Fruit fly (Drosophila melanogaster): ENCODE results near the gene CG45116.

CG45116 gene

DNA sequence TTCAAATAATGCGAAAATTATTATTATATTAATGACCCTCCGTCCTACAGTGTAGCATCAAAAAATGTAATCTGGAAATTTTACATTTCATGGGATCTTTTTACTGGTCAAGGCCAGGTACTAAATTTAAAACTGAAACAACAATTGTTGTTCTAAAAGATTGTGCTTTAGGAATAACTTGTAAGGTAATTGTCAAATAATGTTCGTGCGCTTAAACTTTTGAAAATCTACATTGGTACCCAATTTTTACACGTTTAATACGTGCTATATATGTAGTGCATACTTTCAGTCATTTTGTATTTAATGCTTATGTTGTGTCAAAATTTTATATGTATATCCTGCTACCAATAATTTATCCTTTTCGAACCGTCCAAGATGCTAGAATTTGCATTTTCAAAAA is 34.4 kb downstream of the CG45116 start:
- peak; percentile 45 for TF ChIP-seq sens (GFP tag)
- TF ChIP-seq CG2199 (GFP tag; IDR thresholded peaks at IDR 0.05): 0 out of 3 replicates have a peak, but pooled peaks have one; percentile 13
- no peak for TF ChIP-seq Awh (GFP tag; IDR thresholded peaks at IDR 0.05)
- no peak for TF ChIP-seq CG8281 (tag; optimal IDR thresholded peaks at IDR 0.05)
- no peak for TF ChIP-seq CG8290 (GFP tag; optimal IDR thresholded peaks at IDR 0.05)
- TF ChIP-seq CG8290 (tag; optimal IDR thresholded peaks at IDR 0.05): no peak
- no peak for TF ChIP-seq Ets65A (GFP tag)
- no peak for TF ChIP-seq CG13424 (tag; optimal IDR thresholded peaks at IDR 0.05)
- no peak for TF ChIP-seq crp (GFP tag; optimal IDR thresholded peaks at IDR 0.05)
- TF ChIP-seq CG6175 (GFP tag; IDR thresholded peaks at IDR 0.05): no peak
- no peak for TF ChIP-seq pum (GFP tag; optimal IDR thresholded peaks at IDR 0.05)
- peak; percentile 21; the same call in 1 of the 2 replicates for TF ChIP-seq E2f2 (GFP tag; IDR thresholded peaks at IDR 0.05)
- TF ChIP-seq Spps (tag; optimal IDR thresholded peaks at IDR 0.05): no peak
- no peak for TF ChIP-seq Aef1 (GFP tag; IDR thresholded peaks at IDR 0.05)
- no peak for TF ChIP-seq CG7271 (tag; optimal IDR thresholded peaks at IDR 0.05)
- TF ChIP-seq CG3995 (GFP tag; optimal IDR thresholded peaks at IDR 0.05): no peak
- TF ChIP-seq CG4707 (GFP tag; optimal IDR thresholded peaks at IDR 0.05): no peak
- TF ChIP-seq Dp (GFP tag; optimal IDR thresholded peaks at IDR 0.05): peak; percentile 31
- TF ChIP-seq CTCF (GFP tag; optimal IDR thresholded peaks at IDR 0.05): peak; percentile 64
- no peak for TF ChIP-seq gfzf (GFP tag; optimal IDR thresholded peaks at IDR 0.05)
- peak; percentile 22; the same call in 1 of the 3 replicates for TF ChIP-seq knrl (GFP tag; IDR thresholded peaks at IDR 0.05; ENCODE audit: partially characterized antibody)
- TF ChIP-seq ftz-f1 (GFP tag; optimal IDR thresholded peaks at IDR 0.05): peak; percentile 74
- no peak for TF ChIP-seq Camta (GFP tag; optimal IDR thresholded peaks at IDR 0.05)
- peak; percentile 53 for TF ChIP-seq Bgb (GFP tag; IDR thresholded peaks at IDR 0.05; ENCODE audit: partially characterized antibody)
- TF ChIP-seq D (optimal IDR thresholded peaks at IDR 0.05): no peak
- TF ChIP-seq D (GFP tag; optimal IDR thresholded peaks at IDR 0.05): no peak
- no peak for TF ChIP-seq Hr39 (optimal IDR thresholded peaks at IDR 0.05)
- TF ChIP-seq ind (GFP tag; optimal IDR thresholded peaks at IDR 0.05): no peak

dm6 chr3L:22737732-22738611 is 38.7 kb downstream of the CG45116 start, which contains the start of gene CG11241:
TSS of gene CG11241 (minus strand) at chr3L:22738420.
- no peak for TF ChIP-seq CG3163 (GFP tag; optimal IDR thresholded peaks at IDR 0.05)
- TF ChIP-seq CG18599 (GFP tag; optimal IDR thresholded peaks at IDR 0.05): peak; percentile 12
- TF ChIP-seq CG15601 (tag; optimal IDR thresholded peaks at IDR 0.05): no peak
- TF ChIP-seq cato (GFP tag; optimal IDR thresholded peaks at IDR 0.05; ENCODE audit: borderline replicate concordance): no peak
- no peak for TF ChIP-seq CG2120 (GFP tag; optimal IDR thresholded peaks at IDR 0.05)
- no peak for TF ChIP-seq CG17829 (tag; optimal IDR thresholded peaks at IDR 0.05)
- no peak for TF ChIP-seq bowl (GFP tag; IDR thresholded peaks at IDR 0.05)
- TF ChIP-seq Drgx (GFP tag; IDR thresholded peaks at IDR 0.05): no peak
- no peak for TF ChIP-seq CG3847 (GFP tag; IDR thresholded peaks at IDR 0.05)
- no peak for TF ChIP-seq CG13287 (GFP tag; IDR thresholded peaks at IDR 0.05; ENCODE audit: partially characterized antibody)
- TF ChIP-seq CG3407 (GFP tag; optimal IDR thresholded peaks at IDR 0.05): no peak
- TF ChIP-seq Hr3 (GFP tag; optimal IDR thresholded peaks at IDR 0.05): no peak
- TF ChIP-seq HHEX (GFP tag; optimal IDR thresholded peaks at IDR 0.05): no peak
- TF ChIP-seq CG1792 (GFP tag; optimal IDR thresholded peaks at IDR 0.05): no peak
- no peak for TF ChIP-seq CG17361 (GFP tag; IDR thresholded peaks at IDR 0.05)
- no peak for TF ChIP-seq CG31388 (GFP tag; optimal IDR thresholded peaks at IDR 0.05)
- TF ChIP-seq CG5180 (GFP tag; optimal IDR thresholded peaks at IDR 0.05): no peak
- TF ChIP-seq Atf-2 (GFP tag; optimal IDR thresholded peaks at IDR 0.05): no peak
- TF ChIP-seq cwo (GFP tag; optimal IDR thresholded peaks at IDR 0.05): peak; percentile 77
- no peak for TF ChIP-seq CG10209 (GFP tag; optimal IDR thresholded peaks at IDR 0.05)
- TF ChIP-seq CG11695 (GFP tag; IDR thresholded peaks at IDR 0.05): no peak
- peak; percentile 84 for TF ChIP-seq ftz-f1 (GFP tag; optimal IDR thresholded peaks at IDR 0.05)
- TF ChIP-seq CG4424 (GFP tag; optimal IDR thresholded peaks at IDR 0.05): no peak
- TF ChIP-seq CG10366 (GFP tag; IDR thresholded peaks at IDR 0.05): no peak
- TF ChIP-seq CG12769 (tag; optimal IDR thresholded peaks at IDR 0.05): peak; percentile 45
